Fruit fly (Drosophila melanogaster): ENCODE results near the gene I-2.
"Not testable (repeated sequence)": the region's sequence is repeated elsewhere in the genome, so short reads cannot be mapped to it uniquely, and the experiment has no call there.

The I-2 gene

DNA sequence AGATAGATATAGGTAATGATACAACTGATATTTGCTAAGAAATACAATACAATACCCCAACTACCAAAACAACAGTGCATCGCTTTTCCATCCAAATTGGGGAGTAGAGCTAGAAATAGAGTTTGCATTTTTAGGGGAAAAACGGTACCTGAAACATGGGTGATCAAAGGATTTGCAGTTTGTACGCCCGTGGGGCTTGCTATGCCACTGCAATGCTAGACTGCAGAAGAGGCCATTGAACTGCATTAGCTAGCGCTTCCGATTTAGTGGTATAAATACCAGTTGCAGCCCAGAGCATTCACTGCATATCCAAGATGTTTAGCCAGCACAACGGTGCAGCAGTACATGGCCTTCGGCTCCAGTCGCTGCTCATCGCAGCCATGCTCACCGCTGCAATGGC, 38.5 kb downstream of the I-2 start, which contains the start of gene Ilp1:
Ilp1 (plus strand) TSS at position 301 of the 400 bp plus-strand sequence.
- TF ChIP-seq Pif1A (GFP tag; optimal IDR thresholded peaks at IDR 0.05); rn (GFP tag; IDR thresholded peaks at IDR 0.05); CG15710 (tag; optimal IDR thresholded peaks at IDR 0.05): not testable (repeated sequence)

dm6 chr3L:9797587-9797986, 39.0 kb downstream of the I-2 start, which contains the start of gene Zasp67:
Gene Zasp67, minus strand, starts transcription at chr3L:9797687.
- no peak for TF ChIP-seq fd96Ca (GFP tag; IDR thresholded peaks at IDR 0.05)
- no peak for TF ChIP-seq rn (GFP tag; IDR thresholded peaks at IDR 0.05)
- no peak for TF ChIP-seq CG14655 (GFP tag; optimal IDR thresholded peaks at IDR 0.05)
- TF ChIP-seq CG10348 (GFP tag; IDR thresholded peaks at IDR 0.05): no peak
- TF ChIP-seq CG9948 (tag; optimal IDR thresholded peaks at IDR 0.05): no peak
- TF ChIP-seq Snoo (tag; optimal IDR thresholded peaks at IDR 0.05): no peak
- TF ChIP-seq CG12605 (GFP tag; IDR thresholded peaks at IDR 0.05): no peak
- TF ChIP-seq CG4496 (GFP tag; IDR thresholded peaks at IDR 0.05): no peak
- TF ChIP-seq Pif1A (GFP tag; optimal IDR thresholded peaks at IDR 0.05): no peak
- TF ChIP-seq gl (tag; optimal IDR thresholded peaks at IDR 0.05): no peak
- no peak for TF ChIP-seq Pif1B (GFP tag; optimal IDR thresholded peaks at IDR 0.05)
- no peak for TF ChIP-seq D1 (tag; optimal IDR thresholded peaks at IDR 0.05)
- no peak for TF ChIP-seq CG13204 (GFP tag; optimal IDR thresholded peaks at IDR 0.05)
- no peak for TF ChIP-seq CG15710 (tag; optimal IDR thresholded peaks at IDR 0.05)
- TF ChIP-seq EcR (GFP tag; optimal IDR thresholded peaks at IDR 0.05): no peak

DNA sequence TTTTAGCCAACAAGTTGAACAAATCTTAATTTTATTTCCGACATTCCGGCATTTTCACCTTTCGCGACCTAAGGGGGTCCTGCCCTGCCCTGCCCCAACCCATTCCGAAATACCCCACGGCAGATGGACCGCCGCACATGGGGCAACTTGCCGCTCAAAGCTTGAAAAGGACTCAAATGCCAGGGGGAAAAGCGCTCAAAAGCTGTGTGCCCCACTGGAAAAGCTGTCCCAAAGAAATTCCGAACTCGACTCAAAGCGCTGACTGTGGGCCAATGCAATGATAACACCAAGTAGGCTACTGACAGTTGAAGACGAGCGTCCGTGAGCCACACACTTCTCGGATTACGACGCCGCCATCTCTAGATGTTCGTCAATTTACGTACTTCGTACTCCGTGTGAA, 49.9 kb downstream of the I-2 start, which contains the start of gene CG32052:
CG32052 (plus strand) TSS at position 301 of the 400 bp plus-strand sequence.
- TF ChIP-seq fd96Ca (GFP tag; IDR thresholded peaks at IDR 0.05) (no peak), CG14655 (GFP tag; optimal IDR thresholded peaks at IDR 0.05) (no peak), CG17806 (tag; optimal IDR thresholded peaks at IDR 0.05) (no peak), gl (tag; optimal IDR thresholded peaks at IDR 0.05) (no peak), EcR (GFP tag; optimal IDR thresholded peaks at IDR 0.05) (no peak), D1 (tag; optimal IDR thresholded peaks at IDR 0.05) (no peak), rn (GFP tag; IDR thresholded peaks at IDR 0.05) (no peak), CG34367 (tag; optimal IDR thresholded peaks at IDR 0.05) (no peak), Snoo (tag; optimal IDR thresholded peaks at IDR 0.05) (no peak), CG8301 (tag; optimal IDR thresholded peaks at IDR 0.05) (no peak), CG4496 (GFP tag; IDR thresholded peaks at IDR 0.05) (no peak), CG12605 (GFP tag; IDR thresholded peaks at IDR 0.05) (no peak), CG10348 (GFP tag; IDR thresholded peaks at IDR 0.05) (no peak), Pif1B (GFP tag; optimal IDR thresholded peaks at IDR 0.05) (no peak), CG13204 (GFP tag; optimal IDR thresholded peaks at IDR 0.05) (no peak), CG8159 (tag; optimal IDR thresholded peaks at IDR 0.05) (no peak), Ets98B (GFP tag; IDR thresholded peaks at IDR 0.05) (no peak)
